Worm (Caenorhabditis elegans) whole organism, midembryonic: ENCODE measurements around the gene F52E4.5.

Experiments
- T22C8.4 ChIP-seq: fragments of 200-800 bp; sonication (Bioruptor generic); IDR thresholded peaks from 2 replicates; pipeline ENCODE4 v1.3.6; 2022; ENCODE audit warnings: missing genetic modification characterization, missing compliant biosample characterization
- cog-1 ChIP-seq: sonication (generic microtip); optimal IDR thresholded peaks from 2 replicates; lab custom pipeline; 2016; ENCODE audit warnings: missing genetic modification characterization, missing compliant biosample characterization
- flt-1 ChIP-seq: fragments of 200-800 bp; sonication (Bioruptor generic); IDR thresholded peaks from 2 replicates; pipeline ENCODE4 v1.3.6; 2022; ENCODE audit warnings: missing genetic modification characterization, missing compliant biosample characterization
- klf-2 ChIP-seq: fragments of 200-800 bp; sonication (Bioruptor generic); conservative IDR thresholded peaks from 2 replicates; pipeline ENCODE4 v1.3.6; 2022; ENCODE audit warnings: missing genetic modification reagents, missing genetic modification characterization, missing compliant biosample characterization
- ref-1 ChIP-seq: fragments of 200-800 bp; sonication (Bioruptor generic); conservative IDR thresholded peaks from 2 replicates; pipeline ENCODE4 v1.3.6; 2022; ENCODE audit warnings: missing genetic modification reagents, missing genetic modification characterization, missing compliant biosample characterization
- ztf-23 ChIP-seq: fragments of 200-800 bp; sonication (Bioruptor generic); IDR thresholded peaks from 2 replicates; pipeline ENCODE4 v1.3.6; 2022; ENCODE audit warnings: missing genetic modification reagents, missing genetic modification characterization, missing compliant biosample characterization
- ztf-29 ChIP-seq: fragments of 200-800 bp; sonication (Bioruptor generic); IDR thresholded peaks from 2 replicates; pipeline ENCODE4 v1.3.6; 2022; ENCODE audit warnings: missing genetic modification reagents, missing genetic modification characterization, missing compliant biosample characterization

DNA sequence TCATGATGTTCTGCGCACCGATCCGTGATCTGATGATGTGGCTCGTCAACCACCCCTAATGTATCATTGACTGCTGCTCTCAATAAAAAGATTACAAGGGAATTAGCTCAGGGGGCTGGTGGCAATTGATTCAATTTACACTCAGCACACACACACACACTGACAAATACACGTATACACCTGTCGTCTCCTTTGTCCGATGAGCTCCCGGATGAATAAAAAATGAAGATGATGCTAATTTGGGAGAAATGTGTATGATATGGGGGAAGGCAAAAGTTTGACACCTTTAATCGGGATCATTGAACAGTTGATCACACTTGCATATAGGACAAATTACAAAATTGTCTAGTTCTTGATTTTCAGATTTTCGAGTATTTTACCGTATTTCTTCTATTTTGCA is 20.1 kb downstream of the F52E4.5 start:
- TF ChIP-seq ref-1 (GFP tag; lab: Robert Waterston, UW) (no peak), T22C8.4 (GFP tag; lab: Robert Waterston, UW) (no peak), flt-1 (no peak), klf-2 (GFP tag; lab: Robert Waterston, UW) (no peak), ztf-23 (GFP tag; lab: Robert Waterston, UW) (no peak), cog-1 (tag; lab: Kevin White, UChicago) (no peak), ztf-29 (GFP tag; lab: Robert Waterston, UW) (no peak)
